Worm (Caenorhabditis elegans): ENCODE measurements around the gene M03A8.3.
A peak's percentile ranks its signal among the peaks of the same experiment; 100 is the strongest.

Gene M03A8.3

ce11 chrX:6819135-6819534 lies 19.3 kb downstream of the M03A8.3 start:
- no peak for TF ChIP-seq nhr-76 (tag; optimal IDR thresholded peaks at IDR 0.05)
- no peak for TF ChIP-seq nhr-20 (tag; optimal IDR thresholded peaks at IDR 0.05)
- TF ChIP-seq ets-5 (GFP tag; IDR thresholded peaks at IDR 0.05), result no peak
- no peak for TF ChIP-seq efl-1 (optimal IDR thresholded peaks at IDR 0.05)
- peak in 1 of 2 experiments; percentile 43 for TF ChIP-seq efl-1 (GFP tag; optimal IDR thresholded peaks at IDR 0.05 in 1 of 2)

ce11 chrX:6819633-6820032 lies 19.8 kb downstream of the M03A8.3 start:
- TF ChIP-seq unc-30 (tag; optimal IDR thresholded peaks at IDR 0.05) (no peak), ceh-8 (GFP tag; optimal IDR thresholded peaks at IDR 0.05) (no peak), C16A3.4 (tag; optimal IDR thresholded peaks at IDR 0.05) (no peak)

- TF ChIP-seq pqm-1 (tag; optimal IDR thresholded peaks at IDR 0.05), result no peak
- no peak for TF ChIP-seq irx-1 (tag; optimal IDR thresholded peaks at IDR 0.05)
- TF ChIP-seq dsc-1 (tag; optimal IDR thresholded peaks at IDR 0.05), result peak; percentile 62
- TF ChIP-seq lir-3 (tag; optimal IDR thresholded peaks at IDR 0.05; ENCODE audit: poor library complexity), result no peak
- no peak for TF ChIP-seq C16A3.4 (tag; optimal IDR thresholded peaks at IDR 0.05)
- no peak for TF ChIP-seq dpl-1 (GFP tag; optimal IDR thresholded peaks at IDR 0.05)
- peak; percentile 50 for TF ChIP-seq nhr-71 (tag; optimal IDR thresholded peaks at IDR 0.05)
- 0 out of 2 replicates have a peak, but pooled peaks have one; percentile 10 for TF ChIP-seq nhr-19 (GFP tag; conservative IDR thresholded peaks at IDR 0.05)
- peak; percentile 66 for TF ChIP-seq rnt-1 (tag; optimal IDR thresholded peaks at IDR 0.05)
- peak; percentile 43 for TF ChIP-seq lin-14 (GFP tag; optimal IDR thresholded peaks at IDR 0.05)
- TF ChIP-seq efl-1 (optimal IDR thresholded peaks at IDR 0.05), result no peak
- peak in 1 of 2 experiments; percentile 24 for TF ChIP-seq efl-1 (GFP tag; optimal IDR thresholded peaks at IDR 0.05 in 1 of 2)
- no peak for TF ChIP-seq efl-3 (GFP tag; optimal IDR thresholded peaks at IDR 0.05)
Observed at ce11 chrX:6822552-6822951, 22.7 kb downstream of the M03A8.3 start.

- no peak for TF ChIP-seq unc-30 (tag; optimal IDR thresholded peaks at IDR 0.05)
- TF ChIP-seq unc-130 (tag; optimal IDR thresholded peaks at IDR 0.05), result no peak
- TF ChIP-seq ceh-63 (GFP tag; optimal IDR thresholded peaks at IDR 0.05), result no peak
- peak; percentile 52 for TF ChIP-seq dsc-1 (tag; optimal IDR thresholded peaks at IDR 0.05)
- TF ChIP-seq isw-1 (GFP tag; IDR thresholded peaks at IDR 0.05), result no peak
- TF ChIP-seq ces-1 (GFP tag; optimal IDR thresholded peaks at IDR 0.05), result no peak
- TF ChIP-seq fkh-4 (tag; optimal IDR thresholded peaks at IDR 0.05; ENCODE audit: borderline replicate concordance), result no peak
- TF ChIP-seq nhr-90 (tag; optimal IDR thresholded peaks at IDR 0.05; ENCODE audit: poor library complexity), result no peak
- TF ChIP-seq blmp-1 (tag; optimal IDR thresholded peaks at IDR 0.05), result no peak
- TF ChIP-seq hlh-17 (GFP tag; optimal IDR thresholded peaks at IDR 0.05; ENCODE audit: borderline replicate concordance), result no peak
- no peak for TF ChIP-seq lin-39 (tag; optimal IDR thresholded peaks at IDR 0.05)
- TF ChIP-seq nhr-77 (tag; optimal IDR thresholded peaks at IDR 0.05), result no peak
- peak; percentile 90 for TF ChIP-seq pag-3 (tag; optimal IDR thresholded peaks at IDR 0.05; ENCODE audit: borderline replicate concordance, insufficient read depth)
- no peak for TF ChIP-seq ceh-90 (tag; optimal IDR thresholded peaks at IDR 0.05)
- TF ChIP-seq hpl-2 (GFP tag; optimal IDR thresholded peaks at IDR 0.05), result no peak
- no peak for TF ChIP-seq aly-2 (tag; optimal IDR thresholded peaks at IDR 0.05)
- TF ChIP-seq nhr-71 (tag; optimal IDR thresholded peaks at IDR 0.05), result peak; percentile 22
- no peak for TF ChIP-seq xbp-1 (tag; optimal IDR thresholded peaks at IDR 0.05)
- no peak for TF ChIP-seq elt-2 (tag; optimal IDR thresholded peaks at IDR 0.05)
- TF ChIP-seq fkh-8 (tag; optimal IDR thresholded peaks at IDR 0.05), result no peak
- TF ChIP-seq rnt-1 (tag; optimal IDR thresholded peaks at IDR 0.05), result peak; percentile 52
- TF ChIP-seq pax-3 (tag; optimal IDR thresholded peaks at IDR 0.05), result no peak
- TF ChIP-seq nhr-20 (tag; optimal IDR thresholded peaks at IDR 0.05), result no peak
- TF ChIP-seq sptf-1 (tag; optimal IDR thresholded peaks at IDR 0.05), result no peak
- no peak for TF ChIP-seq skn-1 (tag; optimal IDR thresholded peaks at IDR 0.05)
- TF ChIP-seq snu-23 (GFP tag; optimal IDR thresholded peaks at IDR 0.05), result peak; percentile 23
- peak; percentile 52 for TF ChIP-seq lin-14 (GFP tag; optimal IDR thresholded peaks at IDR 0.05)
- no peak for TF ChIP-seq hlh-4 (tag; optimal IDR thresholded peaks at IDR 0.05)
- TF ChIP-seq C04F5.9 (tag; optimal IDR thresholded peaks at IDR 0.05), result no peak
- no peak for TF ChIP-seq mep-1 (tag; optimal IDR thresholded peaks at IDR 0.05)
- TF ChIP-seq grh-1 (GFP tag; IDR thresholded peaks at IDR 0.05), result no peak
- no peak for TF ChIP-seq dpl-1 (GFP tag; optimal IDR thresholded peaks at IDR 0.05)
- TF ChIP-seq zip-4 (GFP tag; optimal IDR thresholded peaks at IDR 0.05), result no peak
- no peak for TF ChIP-seq ztf-4 (tag; optimal IDR thresholded peaks at IDR 0.05)
Observed at ce11 chrX:6823218-6823979, 23.5 kb downstream of the M03A8.3 start, which contains the start of gene gei-15. TSS of gene gei-15 (minus strand) at chrX:6823268.
